Fruit fly (Drosophila melanogaster) whole organism, embryonic: ENCODE measurements around the gene arx.

ENCODE experiments used
- Abd-B ChIP-seq: fragments of 200-800 bp; sonication (Bioruptor generic); optimal IDR thresholded peaks from 2 replicates; lab custom pipeline; 2018; ENCODE audit warnings: missing biosample characterization, mild to moderate bottlenecking, missing genetic modification characterization, moderate library complexity
- Atf6 ChIP-seq: fragments of 200-800 bp; sonication (Bioruptor generic); IDR thresholded peaks from 2 replicates; pipeline ENCODE4 v1.3.6; 2022; ENCODE audit warnings: missing biosample characterization, missing genetic modification characterization
- C15 ChIP-seq: fragments of 200-800 bp; sonication (Bioruptor generic); IDR thresholded peaks from 3 replicates; pipeline ENCODE4 v1.3.6; 2022; ENCODE audit warnings: missing biosample characterization, missing genetic modification characterization
- CG10209 ChIP-seq: fragments of 200-800 bp; sonication (Bioruptor generic); optimal IDR thresholded peaks from 3 replicates; lab custom pipeline; 2017; ENCODE audit warnings: missing biosample characterization, mild to moderate bottlenecking, missing genetic modification characterization, missing genetic modification reagents
- CG10366 ChIP-seq: fragments of 200-800 bp; sonication (Bioruptor generic); IDR thresholded peaks from 2 replicates; pipeline ENCODE4 v1.3.6; 2022; ENCODE audit warnings: missing biosample characterization, missing genetic modification characterization
- CG11247 ChIP-seq: fragments of 200-800 bp; sonication (Bioruptor generic); IDR thresholded peaks from 2 replicates; pipeline ENCODE4 v1.3.6; 2022; ENCODE audit warnings: missing biosample characterization, missing genetic modification characterization
- CG11456 ChIP-seq: fragments of 200-800 bp; sonication (Bioruptor generic); IDR thresholded peaks from 3 replicates; pipeline ENCODE4 v1.3.6; 2022; ENCODE audit warnings: missing biosample characterization, missing genetic modification characterization
- CG12071 ChIP-seq: fragments of 200-800 bp; sonication (Bioruptor generic); optimal IDR thresholded peaks from 3 replicates; lab custom pipeline; 2018; ENCODE audit warnings: missing biosample characterization, mild to moderate bottlenecking, missing genetic modification characterization
- CG13123 ChIP-seq: fragments of 200-800 bp; sonication (Bioruptor generic); optimal IDR thresholded peaks from 2 replicates; lab custom pipeline; 2016; ENCODE audit warnings: missing biosample characterization, missing genetic modification characterization
- CG13894 ChIP-seq: fragments of 200-800 bp; sonication (Bioruptor generic); optimal IDR thresholded peaks from 3 replicates; lab custom pipeline; 2018; ENCODE audit warnings: missing biosample characterization, mild to moderate bottlenecking, missing genetic modification characterization, moderate library complexity
- CG15269 ChIP-seq: fragments of 200-800 bp; sonication (Bioruptor generic); optimal IDR thresholded peaks from 2 replicates; lab custom pipeline; 2018; ENCODE audit warnings: missing biosample characterization, mild to moderate bottlenecking, missing genetic modification characterization, moderate library complexity
- CG15479 ChIP-seq: fragments of 200-800 bp; sonication (Bioruptor generic); optimal IDR thresholded peaks from 3 replicates; lab custom pipeline; 2019; ENCODE audit warnings: missing biosample characterization, mild to moderate bottlenecking, missing genetic modification characterization, moderate library complexity
- CG15601 ChIP-seq: fragments of 200-800 bp; sonication (Bioruptor generic); optimal IDR thresholded peaks from 3 replicates; lab custom pipeline; 2019; ENCODE audit warnings: missing biosample characterization, mild to moderate bottlenecking, missing genetic modification characterization, moderate library complexity
- CG1647 ChIP-seq: fragments of 200-800 bp; sonication (Bioruptor generic); optimal IDR thresholded peaks from 3 replicates; lab custom pipeline; 2016; ENCODE audit warnings: missing biosample characterization, missing genetic modification characterization
- CG16813 ChIP-seq: fragments of 200-800 bp; sonication (Bioruptor generic); IDR thresholded peaks from 3 replicates; pipeline ENCODE4 v1.3.6; 2022; ENCODE audit warnings: missing biosample characterization, missing genetic modification characterization; ENCODE audit not compliant: partially characterized antibody
- CG17912 ChIP-seq: fragments of 200-800 bp; sonication (Bioruptor generic); optimal IDR thresholded peaks from 2 replicates; lab custom pipeline; 2018; ENCODE audit warnings: missing biosample characterization, mild to moderate bottlenecking, missing genetic modification characterization
- CG18619 ChIP-seq: fragments of 200-800 bp; sonication (Bioruptor generic); optimal IDR thresholded peaks from 3 replicates; lab custom pipeline; 2017; ENCODE audit warnings: missing biosample characterization, mild to moderate bottlenecking, missing genetic modification characterization
- CG2129 ChIP-seq: fragments of 200-800 bp; sonication (Bioruptor generic); IDR thresholded peaks from 2 replicates; pipeline ENCODE4 v1.3.6; 2022; ENCODE audit warnings: missing biosample characterization, missing genetic modification characterization; ENCODE audit not compliant: partially characterized antibody
- CG30403 ChIP-seq: fragments of 200-800 bp; sonication (Bioruptor generic); optimal IDR thresholded peaks from 3 replicates; lab custom pipeline; 2016; ENCODE audit warnings: missing biosample characterization, missing genetic modification characterization
- CG43689 ChIP-seq: fragments of 200-800 bp; sonication (Bioruptor generic); IDR thresholded peaks from 2 replicates; pipeline ENCODE4 v1.3.6; 2022; ENCODE audit warnings: missing biosample characterization, missing genetic modification characterization
- CG8765 ChIP-seq: fragments of 200-800 bp; sonication (Bioruptor generic); IDR thresholded peaks from 2 replicates; pipeline ENCODE4 v1.3.6; 2022; ENCODE audit warnings: missing biosample characterization, missing genetic modification characterization
- CrebB ChIP-seq: fragments of 200-800 bp; sonication (Bioruptor generic); optimal IDR thresholded peaks from 3 replicates; lab custom pipeline; 2018; ENCODE audit warnings: missing biosample characterization, mild to moderate bottlenecking, missing genetic modification characterization
- Dfd ChIP-seq, 2 experiments: fragments of >200 bp; optimal IDR thresholded peaks; 2 replicates each; lab custom pipeline; 2017; ENCODE audit warnings: missing biosample characterization in 2 of 2, missing genetic modification characterization in 2 of 2
- Dll ChIP-seq: fragments of 200-800 bp; sonication (Bioruptor generic); IDR thresholded peaks from 4 replicates; pipeline ENCODE4 v1.3.6; 2022; ENCODE audit warnings: missing biosample characterization, missing genetic modification characterization; ENCODE audit not compliant: partially characterized antibody
- Elba2 ChIP-seq: fragments of 200-800 bp; sonication (Bioruptor generic); optimal IDR thresholded peaks from 3 replicates; lab custom pipeline; 2016; ENCODE audit warnings: missing biosample characterization, missing genetic modification characterization
- Gsc ChIP-seq: fragments of 200-800 bp; sonication (Bioruptor generic); IDR thresholded peaks from 2 replicates; pipeline ENCODE4 v1.3.6; 2022; ENCODE audit warnings: missing biosample characterization, missing genetic modification characterization
- Hmr ChIP-seq: fragments of 200-800 bp; sonication (Bioruptor generic); optimal IDR thresholded peaks from 3 replicates; lab custom pipeline; 2017; ENCODE audit warnings: mild to moderate bottlenecking, missing biosample characterization, missing genetic modification reagents, missing genetic modification characterization
- Jarid2 ChIP-seq: fragments of 200-800 bp; sonication (Bioruptor generic); optimal IDR thresholded peaks from 3 replicates; lab custom pipeline; 2017; ENCODE audit warnings: mild to moderate bottlenecking, missing biosample characterization, missing genetic modification reagents, missing genetic modification characterization
- NfI ChIP-seq: fragments of 200-800 bp; sonication (Bioruptor generic); optimal IDR thresholded peaks from 3 replicates; lab custom pipeline; 2018; ENCODE audit warnings: missing biosample characterization, mild to moderate bottlenecking, missing genetic modification characterization, moderate library complexity
- az2 ChIP-seq: fragments of 200-800 bp; sonication (Bioruptor generic); optimal IDR thresholded peaks from 3 replicates; lab custom pipeline; 2016; ENCODE audit warnings: missing biosample characterization, missing genetic modification characterization
- br ChIP-seq: fragments of >200 bp; optimal IDR thresholded peaks from 2 replicates; lab custom pipeline; 2017
- btn ChIP-seq: fragments of 200-800 bp; sonication (Bioruptor generic); optimal IDR thresholded peaks from 2 replicates; lab custom pipeline; 2016; ENCODE audit warnings: missing biosample characterization, missing genetic modification characterization
- crc ChIP-seq: fragments of 200-800 bp; sonication (Bioruptor generic); optimal IDR thresholded peaks from 2 replicates; lab custom pipeline; 2016; ENCODE audit warnings: missing biosample characterization, missing genetic modification characterization
- crol ChIP-seq: fragments of 200-800 bp; sonication (Bioruptor generic); IDR thresholded peaks from 2 replicates; pipeline ENCODE4 v1.3.6; 2022; ENCODE audit warnings: missing biosample characterization, missing genetic modification characterization
- esg ChIP-seq: fragments of 200-800 bp; sonication (Bioruptor generic); conservative IDR thresholded peaks from 2 replicates; pipeline ENCODE4 v1.3.6; 2022; ENCODE audit warnings: missing biosample characterization, missing genetic modification characterization
- fd102C ChIP-seq: fragments of 200-800 bp; sonication (Bioruptor generic); optimal IDR thresholded peaks from 2 replicates; lab custom pipeline; 2018; ENCODE audit warnings: missing biosample characterization, mild to moderate bottlenecking, missing genetic modification characterization, moderate library complexity
- ftz-f1 ChIP-seq: fragments of 200-800 bp; sonication (Bioruptor generic); optimal IDR thresholded peaks from 2 replicates; lab custom pipeline; 2016; ENCODE audit warnings: missing biosample characterization, missing genetic modification characterization
- her ChIP-seq: fragments of 200-800 bp; sonication (Bioruptor generic); optimal IDR thresholded peaks from 2 replicates; lab custom pipeline; 2016; ENCODE audit warnings: missing biosample characterization, missing genetic modification characterization
- kah ChIP-seq: fragments of 200-800 bp; sonication (Bioruptor generic); optimal IDR thresholded peaks from 2 replicates; lab custom pipeline; 2018; ENCODE audit warnings: missing biosample characterization, mild to moderate bottlenecking, missing genetic modification characterization
- knrl ChIP-seq: fragments of 200-800 bp; sonication (Bioruptor generic); IDR thresholded peaks from 3 replicates; pipeline ENCODE4 v1.3.6; 2022; ENCODE audit warnings: missing biosample characterization, missing genetic modification characterization; ENCODE audit not compliant: partially characterized antibody
- lab ChIP-seq: fragments of 200-800 bp; sonication (Bioruptor generic); optimal IDR thresholded peaks from 3 replicates; lab custom pipeline; 2017; ENCODE audit warnings: missing biosample characterization, missing genetic modification characterization, mild to moderate bottlenecking, moderate library complexity, missing genetic modification reagents
- otp ChIP-seq: fragments of 200-800 bp; sonication (Bioruptor generic); IDR thresholded peaks from 3 replicates; pipeline ENCODE4, ENCODE4 v1.3.6; 2022; ENCODE audit warnings: missing biosample characterization, missing genetic modification characterization
- pzg ChIP-seq: fragments of 200-800 bp; sonication (Bioruptor generic); optimal IDR thresholded peaks from 3 replicates; lab custom pipeline; 2018; ENCODE audit warnings: missing biosample characterization, mild to moderate bottlenecking, missing genetic modification characterization, moderate library complexity
- ranshi ChIP-seq: fragments of 200-800 bp; sonication (Bioruptor generic); IDR thresholded peaks from 2 replicates; pipeline ENCODE4 v1.3.6; 2022; ENCODE audit warnings: missing biosample characterization, missing genetic modification characterization
- shn ChIP-seq: fragments of 200-800 bp; sonication (Bioruptor generic); optimal IDR thresholded peaks from 3 replicates; lab custom pipeline; 2016; ENCODE audit warnings: missing biosample characterization, missing genetic modification characterization
- slou ChIP-seq: fragments of 200-800 bp; sonication (Bioruptor generic); optimal IDR thresholded peaks from 3 replicates; lab custom pipeline; 2016; ENCODE audit warnings: missing biosample characterization, missing genetic modification characterization
- stc ChIP-seq: fragments of 200-800 bp; sonication (Bioruptor generic); IDR thresholded peaks from 2 replicates; pipeline ENCODE4 v1.3.6; 2022; ENCODE audit warnings: missing biosample characterization, missing genetic modification characterization
- stwl ChIP-seq: fragments of 200-800 bp; sonication (Bioruptor generic); optimal IDR thresholded peaks from 3 replicates; lab custom pipeline; 2018; ENCODE audit warnings: missing biosample characterization, mild to moderate bottlenecking, missing genetic modification characterization, moderate library complexity
- tio ChIP-seq: fragments of 200-800 bp; sonication (Bioruptor generic); optimal IDR thresholded peaks from 2 replicates; lab custom pipeline; 2017; ENCODE audit warnings: missing biosample characterization, missing genetic modification characterization, inconsistent platforms
- tx ChIP-seq: fragments of 200-800 bp; sonication (Bioruptor generic); optimal IDR thresholded peaks from 2 replicates; lab custom pipeline; 2016; ENCODE audit warnings: missing biosample characterization, missing genetic modification characterization
- vvl ChIP-seq: fragments of 200-800 bp; sonication (Bioruptor generic); IDR thresholded peaks from 2 replicates; pipeline ENCODE4 v1.3.6; 2022; ENCODE audit warnings: missing biosample characterization, missing genetic modification characterization
- yki ChIP-seq: fragments of >200 bp; optimal IDR thresholded peaks from 3 replicates; lab custom pipeline; 2018

Gene arx

DNA sequence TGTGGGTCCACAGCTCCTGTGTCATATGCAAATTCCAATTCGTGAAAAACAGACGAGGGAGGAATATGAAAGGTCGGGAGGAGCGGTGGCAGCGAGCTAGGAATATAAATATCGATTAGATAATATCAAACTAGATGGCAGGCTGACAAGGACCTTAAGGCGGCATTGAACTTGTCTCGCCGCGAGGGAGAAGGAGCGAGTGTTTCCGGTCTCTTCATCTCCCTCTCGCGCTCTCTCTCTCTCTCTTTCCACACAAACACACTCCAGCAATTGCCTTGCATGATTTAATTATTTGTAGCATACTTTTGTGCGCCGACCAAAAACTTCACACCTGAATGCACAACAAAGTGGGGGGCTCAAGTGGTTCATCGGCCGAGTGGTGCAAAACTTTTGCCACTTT is 45.6 kb upstream of the arx start (continued):
- TF ChIP-seq crol (GFP tag; lab: Robert Waterston, UW) (peak; percentile 28; the same call in 1 of the 2 replicates), yki (lab: Kevin White, UChicago) (no peak), br (lab: Kevin White, UChicago) (no peak), kah (GFP tag; lab: Kevin White, UChicago) (no peak), CG11456 (0 out of 3 replicates have a peak, but pooled peaks have one; percentile 41), Hmr (GFP tag; lab: Kevin White, UChicago) (no peak), CG15601 (tag; lab: Kevin White, UChicago) (no peak), Dfd (GFP tag; optimal IDR thresholded peaks at IDR 0.05; lab: Kevin White, UChicago) (no peak), CG18619 (no peak), lab (peak; percentile 30), CrebB (no peak), CG13894 (tag; lab: Kevin White, UChicago) (no peak), stwl (tag; lab: Kevin White, UChicago) (peak; percentile 32), C15 (GFP tag; lab: Robert Waterston, UW) (no peak), CG10209 (no peak), stc (GFP tag; lab: Robert Waterston, UW) (0 out of 2 replicates have a peak, but pooled peaks have one; percentile 28), tio (GFP tag; lab: Kevin White, UChicago) (no peak), Abd-B (no peak), Elba2 (GFP tag; lab: Kevin White, UChicago) (no peak), CG15269 (tag; lab: Kevin White, UChicago) (no peak), Atf6 (GFP tag; lab: Robert Waterston, UW) (no peak), CG11247 (GFP tag; lab: Robert Waterston, UW) (no peak), Gsc (GFP tag; lab: Robert Waterston, UW) (no peak), CG17912 (GFP tag; lab: Kevin White, UChicago) (no peak), ftz-f1 (GFP tag; lab: Kevin White, UChicago) (no peak), Jarid2 (GFP tag; lab: Kevin White, UChicago) (peak; percentile 2), esg (GFP tag; lab: Robert Waterston, UW) (no peak), CG2129 (no peak), tx (GFP tag; lab: Kevin White, UChicago) (no peak), crc (GFP tag; lab: Kevin White, UChicago) (no peak), btn (GFP tag; lab: Kevin White, UChicago) (no peak), az2 (no peak), vvl (GFP tag; lab: Robert Waterston, UW) (no peak; the same call in 1 of the 2 replicates), knrl (GFP tag; lab: Robert Waterston, UW) (no peak), fd102C (GFP tag; lab: Kevin White, UChicago) (no peak), CG13123 (GFP tag; lab: Kevin White, UChicago) (no peak), CG30403 (no peak), ranshi (no peak), NfI (peak; percentile 4), CG12071 (no peak), CG10366 (GFP tag; lab: Robert Waterston, UW) (no peak), CG16813 (no peak), CG43689 (GFP tag; lab: Robert Waterston, UW) (no peak), slou (no peak), CG8765 (GFP tag; lab: Robert Waterston, UW) (no peak), shn (GFP tag; lab: Kevin White, UChicago) (no peak), CG1647 (GFP tag; lab: Kevin White, UChicago) (no peak), Dll (no peak), CG15479 (no peak), pzg (GFP tag; lab: Kevin White, UChicago) (no peak), otp (GFP tag; lab: Robert Waterston, UW) (0 out of 3 replicates have a peak, but pooled peaks have one; percentile 24), her (GFP tag; lab: Kevin White, UChicago) (no peak)
